Worm (Caenorhabditis elegans) whole organism, L4/young adult: Measurements from ENCODE around the gene ncx-10.

Experiments
- W03F9.2 ChIP-seq: fragments of 150-350 bp; optimal IDR thresholded peaks from 2 replicates; lab custom pipeline; 2014; ENCODE audit warnings: missing biosample characterization, missing genetic modification characterization
- dao-5 ChIP-seq: sonication (generic microtip); optimal IDR thresholded peaks from 2 replicates; lab custom pipeline; 2016; ENCODE audit warnings: missing genotype, missing genetic modification characterization, moderate library complexity, missing compliant biosample characterization
- him-1 ChIP-seq: sonication (generic microtip); optimal IDR thresholded peaks from 2 replicates; lab custom pipeline; 2016; ENCODE audit warnings: missing genotype, missing genetic modification reagents, missing genetic modification characterization, missing compliant biosample characterization

DNA sequence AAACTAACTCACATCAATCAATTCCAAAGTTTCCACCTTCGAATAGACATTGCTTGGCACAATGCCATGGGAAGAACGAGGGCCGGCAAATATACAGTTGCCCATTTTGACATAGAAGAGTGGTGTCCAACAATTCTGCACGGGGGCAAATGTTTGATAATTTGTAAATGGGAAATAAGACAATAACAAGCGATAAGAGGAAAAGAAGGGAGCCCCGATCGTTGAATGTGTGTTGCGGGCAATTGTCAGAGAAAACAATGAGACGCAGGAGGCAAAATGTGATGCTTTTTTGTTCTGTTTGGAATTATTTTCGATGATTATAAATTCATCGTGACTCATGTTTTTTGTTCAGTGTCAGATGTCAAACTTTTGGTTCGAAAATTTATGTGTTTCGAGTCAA is 23.3 kb upstream of the ncx-10 start, which contains the start of gene pals-34:
- no peak for TF ChIP-seq him-1 (tag; lab: Kevin White, UChicago)
- no peak for TF ChIP-seq dao-5 (tag; lab: Kevin White, UChicago)
- TF ChIP-seq W03F9.2, result no peak
